Fruit fly (Drosophila melanogaster) whole organism, embryonic: ENCODE data around the gene CG33158.

Source experiments
- B-H1 ChIP-seq: fragments of 200-800 bp; sonication (Bioruptor generic); IDR thresholded peaks from 3 replicates; pipeline ENCODE4 v1.3.6; 2022; ENCODE audit warnings: missing biosample characterization, missing genetic modification characterization
- CG10274 ChIP-seq: fragments of 200-800 bp; sonication (Bioruptor generic); optimal IDR thresholded peaks from 3 replicates; lab custom pipeline; 2017; ENCODE audit warnings: missing biosample characterization, mild to moderate bottlenecking, missing genetic modification characterization
- CG10431 ChIP-seq: fragments of 200-800 bp; sonication (Bioruptor generic); optimal IDR thresholded peaks from 3 replicates; lab custom pipeline; 2018; ENCODE audit warnings: missing biosample characterization, mild to moderate bottlenecking, missing genetic modification characterization
- CG12071 ChIP-seq: fragments of 200-800 bp; sonication (Bioruptor generic); optimal IDR thresholded peaks from 3 replicates; lab custom pipeline; 2018; ENCODE audit warnings: missing biosample characterization, mild to moderate bottlenecking, missing genetic modification characterization
- CG12236 ChIP-seq: fragments of 200-800 bp; sonication (Bioruptor generic); optimal IDR thresholded peaks from 2 replicates; lab custom pipeline; 2016; ENCODE audit warnings: missing biosample characterization, missing genetic modification characterization
- CG15479 ChIP-seq: fragments of 200-800 bp; sonication (Bioruptor generic); optimal IDR thresholded peaks from 3 replicates; lab custom pipeline; 2019; ENCODE audit warnings: missing biosample characterization, mild to moderate bottlenecking, missing genetic modification characterization, moderate library complexity
- CG1603 ChIP-seq: fragments of 200-800 bp; sonication (Bioruptor generic); optimal IDR thresholded peaks from 2 replicates; lab custom pipeline; 2019; ENCODE audit warnings: missing biosample characterization, mild to moderate bottlenecking, missing genetic modification characterization, moderate library complexity
- CG17186 ChIP-seq: fragments of 200-800 bp; sonication (Bioruptor generic); optimal IDR thresholded peaks from 3 replicates; lab custom pipeline; 2017; ENCODE audit warnings: missing biosample characterization, missing genetic modification reagents, missing genetic modification characterization
- CG17568 ChIP-seq: fragments of 200-800 bp; sonication (Bioruptor generic); optimal IDR thresholded peaks from 2 replicates; lab custom pipeline; 2018; ENCODE audit warnings: missing biosample characterization, mild to moderate bottlenecking, missing genetic modification characterization, moderate library complexity
- CG2199 ChIP-seq: fragments of 200-800 bp; sonication (Bioruptor generic); IDR thresholded peaks from 3 replicates; pipeline ENCODE4 v1.3.6; 2022; ENCODE audit warnings: missing biosample characterization, missing genetic modification characterization
- CG31365 ChIP-seq: fragments of 200-800 bp; sonication (Bioruptor generic); optimal IDR thresholded peaks from 2 replicates; lab custom pipeline; 2018; ENCODE audit warnings: missing biosample characterization, mild to moderate bottlenecking, missing genetic modification characterization
- CG33213 ChIP-seq: fragments of 200-800 bp; sonication (Bioruptor generic); optimal IDR thresholded peaks from 3 replicates; lab custom pipeline; 2016; ENCODE audit warnings: missing biosample characterization, missing genetic modification characterization
- CG33557 ChIP-seq: fragments of 200-800 bp; sonication (Bioruptor generic); optimal IDR thresholded peaks from 2 replicates; lab custom pipeline; 2019; ENCODE audit warnings: missing biosample characterization, mild to moderate bottlenecking, missing genetic modification characterization, moderate library complexity
- CG3995 ChIP-seq: fragments of 200-800 bp; sonication (Bioruptor generic); optimal IDR thresholded peaks from 3 replicates; lab custom pipeline; 2016; ENCODE audit warnings: missing biosample characterization, missing genetic modification characterization
- CG6254 ChIP-seq: fragments of 200-800 bp; sonication (Bioruptor generic); optimal IDR thresholded peaks from 3 replicates; lab custom pipeline; 2017; ENCODE audit warnings: mild to moderate bottlenecking, missing biosample characterization, missing genetic modification reagents, missing genetic modification characterization
- CG7786 ChIP-seq: fragments of 200-800 bp; sonication (Bioruptor generic); optimal IDR thresholded peaks from 2 replicates; lab custom pipeline; 2016; ENCODE audit warnings: missing biosample characterization, missing genetic modification characterization
- CG8944 ChIP-seq: fragments of 200-800 bp; sonication (Bioruptor generic); optimal IDR thresholded peaks from 3 replicates; lab custom pipeline; 2016; ENCODE audit warnings: missing biosample characterization, missing genetic modification characterization
- CG9876 ChIP-seq: fragments of 200-800 bp; sonication (Bioruptor generic); optimal IDR thresholded peaks from 2 replicates; lab custom pipeline; 2016; ENCODE audit warnings: missing biosample characterization, missing genetic modification characterization
- D ChIP-seq, 2 experiments: fragments of 200-800 bp in 1 of 2; fragments of >200 bp in 1 of 2; sonication (Bioruptor generic) in 1 of 2; optimal IDR thresholded peaks; 2 replicates in 1 of 2; 3 replicates in 1 of 2; lab custom pipeline; 2017; ENCODE audit warnings: mild to moderate bottlenecking in 1 of 2, missing biosample characterization in 1 of 2, missing genetic modification characterization in 1 of 2, missing genetic modification reagents in 1 of 2
- D19B ChIP-seq: fragments of 200-800 bp; sonication (Bioruptor generic); optimal IDR thresholded peaks from 2 replicates; lab custom pipeline; 2017; ENCODE audit warnings: missing biosample characterization, mild to moderate bottlenecking, missing genetic modification characterization
- Dbx ChIP-seq: fragments of 200-800 bp; sonication (Bioruptor generic); IDR thresholded peaks from 3 replicates; pipeline ENCODE4 v1.3.6; 2022; ENCODE audit warnings: missing biosample characterization, missing genetic modification characterization
- Dek ChIP-seq: fragments of 200-800 bp; sonication (Bioruptor generic); optimal IDR thresholded peaks from 3 replicates; lab custom pipeline; 2019; ENCODE audit warnings: missing biosample characterization, mild to moderate bottlenecking, missing genetic modification characterization, moderate library complexity
- Mes4 ChIP-seq: fragments of 200-800 bp; sonication (Bioruptor generic); optimal IDR thresholded peaks from 2 replicates; lab custom pipeline; 2016; ENCODE audit warnings: missing biosample characterization, missing genetic modification characterization
- Nf-YB ChIP-seq: fragments of 200-800 bp; sonication (Bioruptor generic); optimal IDR thresholded peaks from 3 replicates; lab custom pipeline; 2019; ENCODE audit warnings: missing biosample characterization, mild to moderate bottlenecking, missing genetic modification characterization, moderate library complexity
- PHDP ChIP-seq: fragments of 200-800 bp; sonication (Bioruptor generic); optimal IDR thresholded peaks from 3 replicates; lab custom pipeline; 2018; ENCODE audit warnings: missing biosample characterization, mild to moderate bottlenecking, missing genetic modification characterization, moderate library complexity
- Ptx1 ChIP-seq: fragments of 200-800 bp; sonication (Bioruptor generic); IDR thresholded peaks from 2 replicates; pipeline ENCODE4 v1.3.6; 2022; ENCODE audit warnings: missing biosample characterization, missing genetic modification characterization
- Rfx ChIP-seq: fragments of 200-800 bp; sonication (Bioruptor generic); IDR thresholded peaks from 2 replicates; pipeline ENCODE4 v1.3.6; 2022; ENCODE audit warnings: missing biosample characterization, missing genetic modification characterization
- Side ChIP-seq: fragments of 200-800 bp; sonication (Bioruptor generic); optimal IDR thresholded peaks from 2 replicates; lab custom pipeline; 2016; ENCODE audit warnings: missing biosample characterization, missing genetic modification characterization
- Xrp1 ChIP-seq: fragments of 200-800 bp; sonication (Bioruptor generic); IDR thresholded peaks from 2 replicates; pipeline ENCODE4 v1.3.6; 2022; ENCODE audit warnings: missing biosample characterization, missing genetic modification characterization
- chinmo ChIP-seq: fragments of 200-800 bp; sonication (Bioruptor generic); IDR thresholded peaks from 4 replicates; pipeline ENCODE4 v1.3.6; 2022; ENCODE audit warnings: missing biosample characterization, missing genetic modification characterization; ENCODE audit not compliant: partially characterized antibody
- danr ChIP-seq: fragments of 200-800 bp; sonication (Bioruptor generic); IDR thresholded peaks from 2 replicates; pipeline ENCODE4 v1.3.6; 2022; ENCODE audit warnings: missing biosample characterization, missing genetic modification characterization
- esg ChIP-seq: fragments of 200-800 bp; sonication (Bioruptor generic); conservative IDR thresholded peaks from 2 replicates; pipeline ENCODE4 v1.3.6; 2022; ENCODE audit warnings: missing biosample characterization, missing genetic modification characterization
- eve ChIP-seq, 2 experiments: fragments of >200 bp; optimal IDR thresholded peaks; 2 replicates each; lab custom pipeline; 2017; ENCODE audit warnings: missing biosample characterization in 2 of 2, missing genetic modification characterization in 2 of 2
- exex ChIP-seq: fragments of 200-800 bp; sonication (Bioruptor generic); optimal IDR thresholded peaks from 4 replicates; lab custom pipeline; 2018; ENCODE audit warnings: missing biosample characterization, mild to moderate bottlenecking, missing genetic modification characterization, moderate library complexity
- fd3F ChIP-seq: fragments of 200-800 bp; sonication (Bioruptor generic); optimal IDR thresholded peaks from 2 replicates; lab custom pipeline; 2018; ENCODE audit warnings: missing biosample characterization, mild to moderate bottlenecking, missing genetic modification characterization, moderate library complexity
- gcm2 ChIP-seq: fragments of 200-800 bp; sonication (Bioruptor generic); optimal IDR thresholded peaks from 2 replicates; lab custom pipeline; 2016; ENCODE audit warnings: missing biosample characterization, missing genetic modification characterization
- ham ChIP-seq: fragments of 200-800 bp; sonication (Bioruptor generic); IDR thresholded peaks from 2 replicates; pipeline ENCODE4 v1.3.6; 2022; ENCODE audit warnings: missing biosample characterization, missing genetic modification characterization
- hb ChIP-seq: fragments of 200-800 bp; sonication (Bioruptor generic); IDR thresholded peaks from 3 replicates; pipeline ENCODE4 v1.3.6; 2022; ENCODE audit warnings: missing biosample characterization, missing genetic modification characterization; ENCODE audit not compliant: partially characterized antibody
- jing ChIP-seq: fragments of 200-800 bp; sonication (Bioruptor generic); optimal IDR thresholded peaks from 2 replicates; lab custom pipeline; 2018; ENCODE audit warnings: missing biosample characterization, mild to moderate bottlenecking, missing genetic modification characterization
- kni ChIP-seq: fragments of 200-800 bp; sonication (Bioruptor generic); optimal IDR thresholded peaks from 3 replicates; lab custom pipeline; 2017; ENCODE audit warnings: mild to moderate bottlenecking, missing biosample characterization, missing genetic modification reagents, missing genetic modification characterization
- pan ChIP-seq, 4 experiments: fragments of >200 bp in 3 of 4; fragments of 200-800 bp in 1 of 4; sonication (Bioruptor generic) in 1 of 4; optimal IDR thresholded peaks in 3 of 4; IDR thresholded peaks in 1 of 4; 2 replicates each; pipeline versions ENCODE4 v1.3.6 to Lab custom; 2017 to 2022; ENCODE audit warnings: missing biosample characterization in 2 of 4, missing genetic modification characterization in 2 of 4, mixed read lengths in 1 of 4
- pzg ChIP-seq: fragments of 200-800 bp; sonication (Bioruptor generic); optimal IDR thresholded peaks from 3 replicates; lab custom pipeline; 2018; ENCODE audit warnings: missing biosample characterization, mild to moderate bottlenecking, missing genetic modification characterization, moderate library complexity
- so ChIP-seq: fragments of 200-800 bp; sonication (Bioruptor generic); IDR thresholded peaks from 3 replicates; pipeline ENCODE4 v1.3.6; 2022; ENCODE audit warnings: missing biosample characterization, missing genetic modification characterization
- tap ChIP-seq: fragments of 200-800 bp; optimal IDR thresholded peaks from 3 replicates; lab custom pipeline; 2019; ENCODE audit warnings: missing biosample characterization, mild to moderate bottlenecking, missing genetic modification characterization, moderate library complexity
- tup ChIP-seq: fragments of 200-800 bp; sonication (Bioruptor generic); optimal IDR thresholded peaks from 2 replicates; lab custom pipeline; 2016; ENCODE audit warnings: missing biosample characterization, mild to moderate bottlenecking, missing genetic modification characterization, moderate library complexity
- twi ChIP-seq: fragments of 200-800 bp; optimal IDR thresholded peaks from 2 replicates; lab custom pipeline; 2019; ENCODE audit warnings: missing biosample characterization, mild to moderate bottlenecking, missing genetic modification characterization, moderate library complexity
- vnd ChIP-seq: fragments of 200-800 bp; sonication (Bioruptor generic); IDR thresholded peaks from 3 replicates; pipeline ENCODE4 v1.3.6; 2022; ENCODE audit warnings: missing biosample characterization, missing genetic modification characterization; ENCODE audit not compliant: partially characterized antibody

Gene CG33158

DNA sequence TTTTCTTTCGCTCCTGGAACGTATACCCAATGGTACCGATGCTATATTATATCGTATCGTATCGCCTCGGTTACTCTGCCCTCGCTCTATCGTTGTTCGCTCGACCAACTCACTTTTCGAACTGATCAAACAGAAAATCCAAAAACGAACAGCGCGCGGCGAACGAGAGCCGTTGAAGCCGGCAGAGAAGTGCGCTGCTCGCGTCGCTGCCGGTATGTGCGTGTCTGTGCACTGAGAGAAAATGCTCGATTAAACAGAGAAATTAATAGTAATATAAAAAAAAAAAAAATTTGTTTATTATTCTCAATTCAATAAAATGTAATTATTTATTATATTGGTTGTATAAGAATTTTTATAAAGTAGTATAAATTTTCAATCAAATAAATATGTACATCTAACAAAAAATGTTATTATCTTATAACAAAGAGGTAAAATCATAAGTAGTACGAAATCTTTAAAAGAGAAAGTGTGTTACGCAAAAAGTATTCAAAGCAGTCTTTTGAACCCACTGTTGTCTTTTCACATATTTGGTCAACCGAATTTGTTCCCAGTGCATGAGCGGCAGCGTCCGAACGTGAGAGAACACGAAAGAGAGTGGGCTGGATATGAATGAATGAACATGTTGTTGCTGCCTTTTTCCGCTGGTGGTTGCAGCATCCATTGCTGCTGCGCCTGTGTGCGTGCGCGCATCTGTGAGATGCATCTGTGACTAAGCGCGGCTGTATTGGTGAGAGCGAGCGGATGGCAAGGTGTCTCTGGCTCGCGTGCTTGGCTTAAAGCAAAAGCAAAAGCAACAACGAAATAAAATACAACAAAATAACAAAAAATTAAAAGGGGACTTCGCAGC lies 64.3 kb downstream of the CG33158 start, which contains the start of gene aos (continued):
- TF ChIP-seq PHDP (tag; lab: Kevin White, UChicago), result peak; percentile 90
- peak; percentile 92 for TF ChIP-seq twi (tag; lab: Kevin White, UChicago)
- TF ChIP-seq gcm2 (GFP tag; lab: Kevin White, UChicago), result no peak
- peak; percentile 29 for TF ChIP-seq jing (GFP tag; lab: Kevin White, UChicago)
- no peak for TF ChIP-seq pzg (GFP tag; lab: Kevin White, UChicago)
- TF ChIP-seq B-H1 (GFP tag; lab: Robert Waterston, UW), result 0 out of 3 replicates have a peak, but pooled peaks have one; percentile 27
- TF ChIP-seq CG15479 (GFP tag; lab: Kevin White, UChicago), result peak; percentile 96
- TF ChIP-seq Dbx (GFP tag; lab: Robert Waterston, UW), result peak; percentile 75
- peak; percentile 79 for TF ChIP-seq fd3F (GFP tag; lab: Kevin White, UChicago)
- TF ChIP-seq chinmo (GFP tag; lab: Robert Waterston, UW), result peak; percentile 82; the same call in 3 of the 4 replicates
- TF ChIP-seq CG12236, result no peak
- peak; percentile 40 for TF ChIP-seq CG7786 (GFP tag; lab: Kevin White, UChicago)
- TF ChIP-seq D19B (GFP tag; lab: Kevin White, UChicago), result peak; percentile 51
- peak; percentile 69 for TF ChIP-seq CG1603
- TF ChIP-seq exex (tag; lab: Kevin White, UChicago), result peak; percentile 40
- peak; percentile 80 for TF ChIP-seq Rfx (GFP tag; lab: Robert Waterston, UW)
- TF ChIP-seq hb (GFP tag; lab: Robert Waterston, UW), result no peak
- peak; percentile 4 for TF ChIP-seq CG33213
- peak; percentile 47 for TF ChIP-seq Side
- no peak for TF ChIP-seq danr (GFP tag; lab: Robert Waterston, UW)
- TF ChIP-seq CG17568 (GFP tag; lab: Kevin White, UChicago), result peak; percentile 45
- no peak for TF ChIP-seq Mes4 (GFP tag; lab: Kevin White, UChicago)
- TF ChIP-seq CG3995 (GFP tag; lab: Kevin White, UChicago), result no peak
- TF ChIP-seq CG31365 (tag; lab: Kevin White, UChicago), result no peak
- peak; percentile 96 for TF ChIP-seq CG33557 (GFP tag; lab: Kevin White, UChicago)
- no peak for TF ChIP-seq CG9876 (GFP tag; lab: Kevin White, UChicago)
- TF ChIP-seq Dek (tag; lab: Kevin White, UChicago), result peak; percentile 83
- no peak for TF ChIP-seq pan (optimal IDR thresholded peaks at IDR 0.05; lab: Kevin White, UChicago)
- peak in 1 of 2 experiments; percentile 63 for TF ChIP-seq pan (GFP tag; optimal IDR thresholded peaks at IDR 0.05 in 1 of 2, IDR thresholded peaks at IDR 0.05 in 1 of 2)
- TF ChIP-seq CG10274 (GFP tag; lab: Kevin White, UChicago), result peak; percentile 53
- TF ChIP-seq CG6254 (GFP tag; lab: Kevin White, UChicago), result peak; percentile 90
- TF ChIP-seq tap, result peak; percentile 85
- peak; percentile 57 for TF ChIP-seq tup (GFP tag; lab: Kevin White, UChicago)
- peak; percentile 90 for TF ChIP-seq Ptx1 (GFP tag; lab: Robert Waterston, UW)
- peak; percentile 41 for TF ChIP-seq kni (GFP tag; lab: Kevin White, UChicago)
- TF ChIP-seq CG2199, result peak; percentile 75; the same call in 2 of the 3 replicates
- TF ChIP-seq esg (GFP tag; lab: Robert Waterston, UW), result peak; percentile 80
- TF ChIP-seq D (optimal IDR thresholded peaks at IDR 0.05; lab: Kevin White, UChicago), result no peak
- TF ChIP-seq D (GFP tag; optimal IDR thresholded peaks at IDR 0.05; lab: Kevin White, UChicago), result peak; percentile 96
- peak; percentile 82 for TF ChIP-seq Nf-YB (GFP tag; lab: Kevin White, UChicago)
- TF ChIP-seq CG17186 (GFP tag; lab: Kevin White, UChicago), result no peak
- peak in 1 of 2 experiments; percentile 95 for TF ChIP-seq eve (GFP tag; optimal IDR thresholded peaks at IDR 0.05; lab: Kevin White, UChicago)
- peak; percentile 93 for TF ChIP-seq Xrp1 (GFP tag; lab: Robert Waterston, UW)
- TF ChIP-seq CG10431 (GFP tag; lab: Kevin White, UChicago), result peak; percentile 80
- peak; percentile 88 for TF ChIP-seq so (GFP tag; lab: Robert Waterston, UW)
- no peak for TF ChIP-seq CG12071 (GFP tag; lab: Kevin White, UChicago)
- TF ChIP-seq ham (GFP tag; lab: Robert Waterston, UW), result no peak
- no peak for TF ChIP-seq vnd (GFP tag; lab: Robert Waterston, UW)
- TF ChIP-seq CG8944 (GFP tag; lab: Kevin White, UChicago), result no peak
